Worm (Caenorhabditis elegans): Measurements from ENCODE around the gene cyp-13A12.

The cyp-13A12 gene

DNA sequence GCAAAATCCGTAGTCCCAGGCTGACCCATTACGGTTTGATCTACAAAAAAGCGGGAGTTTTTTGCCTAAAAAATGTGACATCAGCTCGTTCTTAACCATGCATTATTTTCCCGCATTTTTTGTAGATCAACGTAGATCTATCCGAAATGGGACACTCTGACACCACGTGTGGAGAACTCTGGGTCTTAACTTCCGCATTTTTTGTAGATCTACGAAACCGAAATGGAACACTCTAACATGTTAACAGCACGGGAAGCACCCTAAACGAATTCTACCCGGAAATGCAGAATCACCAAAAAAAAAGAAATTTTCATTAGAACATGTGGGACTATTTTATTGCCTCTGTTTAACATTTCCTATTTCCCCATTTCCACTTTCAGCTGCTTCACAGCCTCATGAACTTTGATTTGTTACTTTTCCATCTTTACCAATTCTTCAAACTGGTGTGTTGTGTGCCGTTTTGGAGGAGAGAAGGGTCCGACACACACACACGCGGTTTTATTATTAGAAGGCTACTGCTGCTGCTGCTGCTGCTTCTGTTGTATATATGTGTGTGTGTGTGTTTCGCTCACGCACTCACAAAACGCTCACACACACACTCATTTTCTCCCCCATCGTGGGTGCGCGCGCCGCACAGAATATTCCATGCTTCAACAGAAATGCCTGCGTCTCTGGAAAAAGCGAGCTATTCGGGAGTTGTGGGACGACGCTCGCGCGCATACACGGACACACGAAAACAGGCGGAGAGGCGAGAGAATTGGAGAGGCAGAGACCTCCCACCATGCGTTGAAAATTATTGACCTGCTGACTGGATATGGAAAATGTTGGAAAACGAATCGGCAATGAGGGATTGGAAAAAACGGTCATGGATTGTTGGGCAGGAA, 43.8 kb downstream of the cyp-13A12 start (continued):
- peak; percentile 95 for TF ChIP-seq mep-1 (tag; optimal IDR thresholded peaks at IDR 0.05)
- no peak for TF ChIP-seq lir-3 (tag; optimal IDR thresholded peaks at IDR 0.05)
- TF ChIP-seq cey-2 (tag; optimal IDR thresholded peaks at IDR 0.05; ENCODE audit: borderline replicate concordance, insufficient read depth): no peak
- peak; percentile 64 for TF ChIP-seq gei-8 (GFP tag; optimal IDR thresholded peaks at IDR 0.05)
- TF ChIP-seq nhr-76 (tag; optimal IDR thresholded peaks at IDR 0.05): no peak
- peak; percentile 87 for TF ChIP-seq nhr-77 (tag; optimal IDR thresholded peaks at IDR 0.05)
- TF ChIP-seq pha-4 (GFP tag; IDR thresholded peaks at IDR 0.05): peak; percentile 81
- TF ChIP-seq pha-4 (tag; optimal IDR thresholded peaks at IDR 0.05): peak; percentile 45
- no peak for TF ChIP-seq ZK337.2 (GFP tag; IDR thresholded peaks at IDR 0.05)
- no peak for TF ChIP-seq Y105C5A.15 (GFP tag; IDR thresholded peaks at IDR 0.05)
- peak; percentile 14 for TF ChIP-seq ceh-28 (tag; optimal IDR thresholded peaks at IDR 0.05)
- TF ChIP-seq zag-1 (tag; optimal IDR thresholded peaks at IDR 0.05): no peak
- TF ChIP-seq php-3 (GFP tag; IDR thresholded peaks at IDR 0.05): no peak; the same call in 1 of the 2 replicates
- peak; percentile 34 for TF ChIP-seq spr-3 (GFP tag; optimal IDR thresholded peaks at IDR 0.05)
- TF ChIP-seq unc-62 (GFP tag; optimal IDR thresholded peaks at IDR 0.05 in 1 of 2): peak in 1 of 2 experiments; percentile 99
- TF ChIP-seq unc-62 (tag; optimal IDR thresholded peaks at IDR 0.05): no peak
- no peak for TF ChIP-seq R02D3.7 (tag; optimal IDR thresholded peaks at IDR 0.05)
- no peak for TF ChIP-seq unc-130 (GFP tag; optimal IDR thresholded peaks at IDR 0.05)
- TF ChIP-seq aly-2 (tag; optimal IDR thresholded peaks at IDR 0.05): no peak
- TF ChIP-seq ztf-7 (tag; optimal IDR thresholded peaks at IDR 0.05): peak; percentile 10
- TF ChIP-seq hif-1 (tag; optimal IDR thresholded peaks at IDR 0.05): peak; percentile 32 to 81
- peak; percentile 73 for TF ChIP-seq mdt-29 (GFP tag; IDR thresholded peaks at IDR 0.05)
- TF ChIP-seq daf-16 (GFP tag; optimal IDR thresholded peaks at IDR 0.05): peak in 1 of 2 experiments; percentile 41
- peak; percentile 84 for TF ChIP-seq daf-16 (tag; optimal IDR thresholded peaks at IDR 0.05)
- TF ChIP-seq ZK546.5 (tag; optimal IDR thresholded peaks at IDR 0.05): no peak
- TF ChIP-seq ceh-32 (tag; optimal IDR thresholded peaks at IDR 0.05; ENCODE audit: poor library complexity): no peak
- TF ChIP-seq snpc-1.2 (GFP tag; IDR thresholded peaks at IDR 0.05): peak; percentile 72
- peak; percentile 71 for TF ChIP-seq spr-1 (tag; optimal IDR thresholded peaks at IDR 0.05)
- peak; percentile 38 for TF ChIP-seq sdz-12 (GFP tag; optimal IDR thresholded peaks at IDR 0.05)
- TF ChIP-seq ctbp-1 (GFP tag; IDR thresholded peaks at IDR 0.05): peak; percentile 75
- no peak for TF ChIP-seq zip-11 (GFP tag; IDR thresholded peaks at IDR 0.05)
- peak; percentile 93 for TF ChIP-seq rbr-2 (tag; optimal IDR thresholded peaks at IDR 0.05)
- no peak; the same call in 1 of the 2 replicates for TF ChIP-seq T26A8.4 (GFP tag; IDR thresholded peaks at IDR 0.05)
- peak; percentile 72 for TF ChIP-seq nhr-48 (tag; optimal IDR thresholded peaks at IDR 0.05)
- no peak for TF ChIP-seq dmd-9 (GFP tag; IDR thresholded peaks at IDR 0.05)
- TF ChIP-seq madf-5 (GFP tag; IDR thresholded peaks at IDR 0.05): no peak

DNA sequence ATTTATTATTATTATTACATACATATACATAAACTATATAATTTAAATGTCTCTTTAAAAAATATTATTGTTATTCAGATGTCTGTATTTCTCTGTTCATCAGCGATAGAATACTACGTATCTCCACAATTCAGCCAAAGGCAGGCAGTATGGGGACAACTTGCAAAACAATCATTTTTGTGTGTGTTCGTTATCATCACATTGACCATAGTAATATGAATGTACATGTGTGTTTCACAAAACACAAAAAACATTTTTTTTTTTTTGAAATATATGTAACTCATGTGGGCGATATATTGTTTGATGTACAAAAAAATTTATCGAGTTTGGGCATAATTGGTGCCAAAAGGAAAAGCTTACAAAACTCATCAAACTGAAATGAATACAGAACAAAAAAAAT, 45.1 kb downstream of the cyp-13A12 start:
- TF ChIP-seq snpc-1.2 (GFP tag; IDR thresholded peaks at IDR 0.05) (no peak), tag-97 (GFP tag; IDR thresholded peaks at IDR 0.05) (no peak), nhr-41 (GFP tag; IDR thresholded peaks at IDR 0.05) (no peak), gei-8 (GFP tag; optimal IDR thresholded peaks at IDR 0.05) (no peak), nhr-10 (tag; optimal IDR thresholded peaks at IDR 0.05) (no peak), pqm-1 (tag; optimal IDR thresholded peaks at IDR 0.05) (peak; percentile 3), mxl-2 (GFP tag; conservative IDR thresholded peaks at IDR 0.05) (no peak), zfp-2 (tag; optimal IDR thresholded peaks at IDR 0.05) (no peak), dve-1 (tag; optimal IDR thresholded peaks at IDR 0.05; ENCODE audit: insufficient read depth) (peak; percentile 13), ceh-32 (tag; optimal IDR thresholded peaks at IDR 0.05; ENCODE audit: poor library complexity) (no peak), snpc-4 (tag; optimal IDR thresholded peaks at IDR 0.05) (no peak), ces-1 (GFP tag; optimal IDR thresholded peaks at IDR 0.05) (no peak), Y48G9A.11 (GFP tag; IDR thresholded peaks at IDR 0.05) (no peak), saeg-2 (GFP tag; IDR thresholded peaks at IDR 0.05) (no peak), Y5F2A.4 (GFP tag; optimal IDR thresholded peaks at IDR 0.05) (no peak), mes-2 (tag; optimal IDR thresholded peaks at IDR 0.05; ENCODE audit: poor library complexity, severe bottlenecking) (no peak), nhr-28 (tag; optimal IDR thresholded peaks at IDR 0.05) (peak; percentile 66), Y75B8A.6 (GFP tag; IDR thresholded peaks at IDR 0.05) (no peak)

All from whole organism, L4 larva.